Worm (Caenorhabditis elegans): ENCODE measurements around the gene polh-1.

Gene polh-1

ce11 chrIII:1950236-1950635, at the start of gene polh-1, which contains the start of gene rps-22:
Gene polh-1 (minus strand): TSS chrIII:1950269.
Gene rps-22 (plus strand): TSS chrIII:1950535.
- peak; percentile 72 for TF ChIP-seq cog-1 (tag; optimal IDR thresholded peaks at IDR 0.05)
- TF ChIP-seq med-1 (GFP tag; optimal IDR thresholded peaks at IDR 0.05; ENCODE audit: insufficient read depth): no peak
- peak; percentile 65; the same call in 1 of the 2 replicates for TF ChIP-seq flt-1 (GFP tag; IDR thresholded peaks at IDR 0.05)
- peak; percentile 50 for TF ChIP-seq ztf-23 (GFP tag; IDR thresholded peaks at IDR 0.05)
- no peak for TF ChIP-seq T22C8.4 (GFP tag; IDR thresholded peaks at IDR 0.05)
- no peak for TF ChIP-seq ztf-29 (GFP tag; IDR thresholded peaks at IDR 0.05)

DNA sequence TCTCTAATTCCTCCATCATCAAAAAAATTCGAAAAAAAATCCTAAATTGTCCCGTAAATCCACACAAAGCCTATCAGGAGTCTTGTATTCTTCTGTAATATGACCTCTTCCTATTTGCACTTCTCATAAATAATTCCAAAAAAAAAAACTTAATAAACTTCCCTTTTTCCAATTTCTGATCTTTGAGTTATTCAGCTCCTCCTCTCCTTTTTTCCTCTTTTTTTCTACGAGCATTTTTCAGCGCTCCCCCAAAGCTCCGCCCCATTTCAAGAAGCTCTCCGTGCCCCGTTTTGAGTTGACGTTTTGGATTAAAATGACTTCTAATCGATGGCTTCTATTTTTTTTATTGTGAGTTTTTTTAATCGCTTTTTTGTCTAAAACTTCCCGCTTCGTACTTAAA, 47.5 kb upstream of the polh-1 start, which contains the start of gene lgc-42:
Gene lgc-42, plus strand, starts transcription at position 301 of the 400 bp plus-strand sequence.
- TF ChIP-seq med-1 (GFP tag; optimal IDR thresholded peaks at IDR 0.05; ENCODE audit: insufficient read depth) (no peak), ref-1 (GFP tag; conservative IDR thresholded peaks at IDR 0.05) (no peak), klf-2 (GFP tag; conservative IDR thresholded peaks at IDR 0.05) (no peak), T22C8.4 (GFP tag; IDR thresholded peaks at IDR 0.05) (no peak), flt-1 (GFP tag; IDR thresholded peaks at IDR 0.05) (no peak), ztf-29 (GFP tag; IDR thresholded peaks at IDR 0.05) (no peak), ztf-23 (GFP tag; IDR thresholded peaks at IDR 0.05) (no peak), cog-1 (tag; optimal IDR thresholded peaks at IDR 0.05) (no peak), tab-1 (GFP tag; IDR thresholded peaks at IDR 0.05) (no peak)

DNA sequence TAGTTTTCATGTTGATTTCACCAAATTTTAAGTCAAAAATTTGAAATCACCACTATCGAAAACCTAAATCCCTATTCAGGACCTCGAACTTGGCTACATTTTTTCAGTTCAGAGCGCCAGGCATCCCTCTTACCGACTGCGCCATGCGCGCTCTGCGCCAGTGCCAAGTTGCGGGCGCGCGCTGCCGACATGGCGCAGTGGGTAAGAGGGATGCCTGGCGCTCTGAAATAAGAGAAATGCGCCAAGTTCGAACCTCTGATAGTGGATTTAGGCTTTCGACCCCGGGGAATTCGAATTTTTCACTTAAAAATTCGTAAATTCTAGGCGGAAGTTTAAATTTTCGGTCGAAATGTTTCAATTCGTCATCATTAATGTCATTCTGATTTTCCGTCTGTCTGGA, 39.9 kb upstream of the polh-1 start:
- TF ChIP-seq T22C8.4 (GFP tag; IDR thresholded peaks at IDR 0.05) (no peak), ref-1 (GFP tag; conservative IDR thresholded peaks at IDR 0.05) (no peak), med-1 (GFP tag; optimal IDR thresholded peaks at IDR 0.05; ENCODE audit: insufficient read depth) (no peak)

ce11 chrIII:1987693-1988092, 37.6 kb upstream of the polh-1 start, which contains the start of gene Y39A3B.8:
Gene Y39A3B.8 (plus strand): TSS chrIII:1987993.
- no peak for TF ChIP-seq klf-2 (GFP tag; conservative IDR thresholded peaks at IDR 0.05)

DNA sequence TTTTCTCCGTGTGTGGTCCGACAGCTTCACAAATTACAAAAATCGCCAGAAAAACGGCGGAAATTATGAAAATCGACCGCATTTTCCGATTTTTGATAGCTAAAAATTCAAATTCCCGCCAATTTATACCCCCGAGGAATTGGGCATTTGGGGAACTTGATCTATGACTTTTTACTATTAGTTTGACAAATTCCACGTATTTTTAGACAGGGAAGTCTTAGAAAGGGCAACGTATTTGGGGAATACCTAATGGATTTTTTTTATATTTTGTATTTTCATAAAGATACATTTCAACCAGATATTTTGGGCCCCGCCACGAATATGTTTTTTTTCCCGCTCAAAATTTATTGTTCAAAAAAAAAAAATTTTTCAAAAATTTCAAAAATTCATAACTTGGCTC, 34.8 kb upstream of the polh-1 start, which contains the start of gene Y39A3B.7:
Gene Y39A3B.7, minus strand, starts transcription at position 101 of the 400 bp plus-strand sequence.
- TF ChIP-seq klf-2 (GFP tag; conservative IDR thresholded peaks at IDR 0.05) (no peak), ztf-29 (GFP tag; IDR thresholded peaks at IDR 0.05) (no peak), med-1 (GFP tag; optimal IDR thresholded peaks at IDR 0.05; ENCODE audit: insufficient read depth) (no peak), ref-1 (GFP tag; conservative IDR thresholded peaks at IDR 0.05) (no peak), ztf-23 (GFP tag; IDR thresholded peaks at IDR 0.05) (no peak), T22C8.4 (GFP tag; IDR thresholded peaks at IDR 0.05) (no peak), flt-1 (GFP tag; IDR thresholded peaks at IDR 0.05) (no peak), tab-1 (GFP tag; IDR thresholded peaks at IDR 0.05) (no peak), cog-1 (tag; optimal IDR thresholded peaks at IDR 0.05) (no peak)

- TF ChIP-seq ztf-23 (GFP tag; IDR thresholded peaks at IDR 0.05): no peak
- no peak for TF ChIP-seq ztf-29 (GFP tag; IDR thresholded peaks at IDR 0.05)
- TF ChIP-seq T22C8.4 (GFP tag; IDR thresholded peaks at IDR 0.05): no peak
- TF ChIP-seq klf-2 (GFP tag; conservative IDR thresholded peaks at IDR 0.05): no peak
- no peak for TF ChIP-seq flt-1 (GFP tag; IDR thresholded peaks at IDR 0.05)
- TF ChIP-seq cog-1 (tag; optimal IDR thresholded peaks at IDR 0.05): no peak
- no peak for TF ChIP-seq ref-1 (GFP tag; conservative IDR thresholded peaks at IDR 0.05)
- TF ChIP-seq tab-1 (GFP tag; IDR thresholded peaks at IDR 0.05): no peak
- no peak for TF ChIP-seq med-1 (GFP tag; optimal IDR thresholded peaks at IDR 0.05; ENCODE audit: insufficient read depth)
Measured at ce11 chrIII:1982597-1983244, 32.7 kb upstream of the polh-1 start, which contains the start of gene srd-66. Gene srd-66 (minus strand): TSS chrIII:1982647.

DNA sequence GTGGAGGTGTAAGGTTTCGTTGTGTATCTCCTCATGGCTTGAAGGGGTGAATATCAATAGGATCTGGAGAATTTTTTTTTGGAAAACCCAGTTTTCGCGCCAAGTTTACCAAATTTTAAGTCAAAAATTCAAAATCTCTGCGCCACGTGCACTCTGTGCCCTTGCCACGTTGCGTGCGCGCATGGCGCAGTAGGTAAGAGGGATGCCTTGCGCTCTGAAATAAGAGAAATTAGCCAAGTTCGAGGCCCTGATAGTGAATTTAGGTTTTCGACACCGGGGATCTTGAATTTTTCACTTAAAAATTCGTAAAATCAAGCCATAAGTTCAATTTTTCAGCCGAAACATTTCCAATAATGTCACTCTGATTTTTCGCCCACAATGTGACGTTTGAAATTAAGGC, 31.4 kb upstream of the polh-1 start:
- TF ChIP-seq med-1 (GFP tag; optimal IDR thresholded peaks at IDR 0.05; ENCODE audit: insufficient read depth): no peak
- no peak for TF ChIP-seq ztf-23 (GFP tag; IDR thresholded peaks at IDR 0.05)
- TF ChIP-seq klf-2 (GFP tag; conservative IDR thresholded peaks at IDR 0.05): no peak
- no peak for TF ChIP-seq ref-1 (GFP tag; conservative IDR thresholded peaks at IDR 0.05)
- TF ChIP-seq T22C8.4 (GFP tag; IDR thresholded peaks at IDR 0.05): no peak

ce11 chrIII:1977424-1977823, 27.4 kb upstream of the polh-1 start:
- no peak for TF ChIP-seq klf-2 (GFP tag; conservative IDR thresholded peaks at IDR 0.05)
- no peak for TF ChIP-seq med-1 (GFP tag; optimal IDR thresholded peaks at IDR 0.05; ENCODE audit: insufficient read depth)
- no peak for TF ChIP-seq T22C8.4 (GFP tag; IDR thresholded peaks at IDR 0.05)
- no peak for TF ChIP-seq cog-1 (tag; optimal IDR thresholded peaks at IDR 0.05)
- no peak for TF ChIP-seq ztf-23 (GFP tag; IDR thresholded peaks at IDR 0.05)
- TF ChIP-seq ref-1 (GFP tag; conservative IDR thresholded peaks at IDR 0.05): no peak

ce11 chrIII:1976642-1977041, 26.6 kb upstream of the polh-1 start, which contains the start of gene R155.3:
Gene R155.3 (minus strand): TSS chrIII:1976742.
- no peak for TF ChIP-seq ztf-29 (GFP tag; IDR thresholded peaks at IDR 0.05)
- no peak for TF ChIP-seq tab-1 (GFP tag; IDR thresholded peaks at IDR 0.05)
- no peak for TF ChIP-seq flt-1 (GFP tag; IDR thresholded peaks at IDR 0.05)
- no peak for TF ChIP-seq T22C8.4 (GFP tag; IDR thresholded peaks at IDR 0.05)

DNA sequence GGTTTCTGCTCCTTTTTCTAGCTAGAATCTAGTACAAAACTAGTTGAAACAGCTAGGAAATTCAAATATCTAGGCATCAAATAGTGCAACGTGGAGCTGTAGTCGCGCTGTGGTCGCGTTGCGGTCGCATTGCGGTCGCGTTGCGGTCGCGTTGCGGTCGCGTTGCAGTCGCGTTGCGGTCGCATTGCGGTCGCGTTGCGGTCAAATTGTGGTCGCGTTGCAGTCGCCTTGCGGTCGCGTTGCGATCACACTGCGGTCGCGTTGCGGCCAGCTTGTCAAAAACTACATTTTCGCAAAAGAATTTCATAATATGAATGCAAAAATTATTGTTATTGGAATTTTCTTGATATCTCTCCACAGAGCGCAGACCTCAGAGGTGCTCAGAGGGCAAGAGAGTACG, 25.9 kb upstream of the polh-1 start:
- TF ChIP-seq ztf-23 (GFP tag; IDR thresholded peaks at IDR 0.05): no peak
- TF ChIP-seq tab-1 (GFP tag; IDR thresholded peaks at IDR 0.05): no peak
- TF ChIP-seq T22C8.4 (GFP tag; IDR thresholded peaks at IDR 0.05): no peak
- no peak for TF ChIP-seq flt-1 (GFP tag; IDR thresholded peaks at IDR 0.05)
- no peak for TF ChIP-seq klf-2 (GFP tag; conservative IDR thresholded peaks at IDR 0.05)
- TF ChIP-seq med-1 (GFP tag; optimal IDR thresholded peaks at IDR 0.05; ENCODE audit: insufficient read depth): no peak
- TF ChIP-seq cog-1 (tag; optimal IDR thresholded peaks at IDR 0.05): no peak
- TF ChIP-seq ref-1 (GFP tag; conservative IDR thresholded peaks at IDR 0.05): no peak
- no peak for TF ChIP-seq ztf-29 (GFP tag; IDR thresholded peaks at IDR 0.05)

All from whole organism, midembryonic.